Worm (Caenorhabditis elegans) whole organism, early embryonic: ENCODE measurements around the gene act-5.

Experiments used
- ceh-36 ChIP-seq: sonication (generic microtip); optimal IDR thresholded peaks from 2 replicates; lab custom pipeline; 2016; ENCODE audit warnings: missing genetic modification characterization, inconsistent platforms, missing compliant biosample characterization
- hnd-1 ChIP-seq: sonication (generic microtip); optimal IDR thresholded peaks from 2 replicates; lab custom pipeline; 2016; ENCODE audit warnings: missing genetic modification characterization, missing compliant biosample characterization
- sea-1 ChIP-seq: fragments of 200-800 bp; sonication (Bioruptor generic); conservative IDR thresholded peaks from 2 replicates; pipeline ENCODE4 v1.3.6; 2022; ENCODE audit warnings: missing genetic modification characterization, missing compliant biosample characterization
- tbx-11 ChIP-seq: fragments of 200-800 bp; sonication (Bioruptor generic); IDR thresholded peaks from 2 replicates; pipeline ENCODE4 v1.3.6; 2022; ENCODE audit warnings: missing genetic modification characterization, missing compliant biosample characterization

ce11 chrIII:13648540-13648939 is 42.7 kb upstream of the act-5 start:
- TF ChIP-seq hnd-1 (tag; lab: Kevin White, UChicago) (no peak), tbx-11 (GFP tag; lab: Robert Waterston, UW) (0 out of 2 replicates have a peak, but pooled peaks have one; percentile 22), sea-1 (GFP tag; lab: Robert Waterston, UW) (no peak), ceh-36 (tag; lab: Kevin White, UChicago) (no peak)
